Fruit fly (Drosophila melanogaster) whole organism, wandering third instar larva: ENCODE measurements around the gene COX4.

Source experiments
- CrebA ChIP-seq: fragments of 200-800 bp; sonication (Bioruptor generic); optimal IDR thresholded peaks from 2 replicates; lab custom pipeline; 2016; ENCODE audit warnings: missing biosample characterization, mild to moderate bottlenecking, missing genetic modification characterization, borderline replicate concordance
- Dif ChIP-seq: fragments of 200-275, 200-300 bp; sonication (Bioruptor generic); optimal IDR thresholded peaks from 2 replicates; lab custom pipeline; 2018; ENCODE audit warnings: missing biosample characterization, missing genetic modification characterization; ENCODE audit not compliant: partially characterized antibody
- Hr83 ChIP-seq: fragments of 200-300 bp; sonication (Bioruptor generic); optimal IDR thresholded peaks from 2 replicates; lab custom pipeline; 2016; ENCODE audit warnings: missing biosample characterization, mild to moderate bottlenecking, missing genetic modification characterization, moderate library complexity; ENCODE audit not compliant: poor library complexity, severe bottlenecking
- Myc ChIP-seq: fragments of >200 bp; optimal IDR thresholded peaks from 2 replicates; lab custom pipeline; 2017
- Vsx2 ChIP-seq: fragments of 200-300, 225-300 bp; sonication (Bioruptor generic); optimal IDR thresholded peaks from 2 replicates; lab custom pipeline; 2018; ENCODE audit warnings: missing biosample characterization, missing genetic modification characterization; ENCODE audit not compliant: partially characterized antibody
- dl ChIP-seq, 2 experiments: fragments of 175-275, 200-275 bp in 1 of 2; fragments of 200-275 bp in 1 of 2; sonication (Bioruptor generic); optimal IDR thresholded peaks; lab custom pipeline; 2018; ENCODE audit warnings: mild to moderate bottlenecking in 2 of 2, missing biosample characterization in 2 of 2, missing genetic modification characterization in 2 of 2, moderate library complexity in 2 of 2; ENCODE audit not compliant: partially characterized antibody in 2 of 2, insufficient read depth in 1 of 2
- dsf ChIP-seq: sonication (Bioruptor generic); optimal IDR thresholded peaks from 2 replicates; lab custom pipeline; 2016; ENCODE audit warnings: missing biosample characterization, missing genetic modification characterization, borderline replicate concordance
- foxo ChIP-seq, 2 experiments: fragments of 200-800 bp; sonication (Bioruptor generic); optimal IDR thresholded peaks; 2 replicates in 1 of 2; 3 replicates in 1 of 2; lab custom pipeline; 2016 to 2017; ENCODE audit warnings: missing biosample characterization in 2 of 2, missing genetic modification characterization in 2 of 2
- h ChIP-seq: fragments of 200-800 bp; sonication (Bioruptor generic); optimal IDR thresholded peaks from 3 replicates; lab custom pipeline; 2016; ENCODE audit warnings: missing biosample characterization, mild to moderate bottlenecking, missing genetic modification characterization
- lola ChIP-seq: fragments of >200 bp; optimal IDR thresholded peaks from 2 replicates; lab custom pipeline; 2017; ENCODE audit warnings: missing biosample characterization, missing genetic modification characterization
- pan ChIP-seq: fragments of >200 bp; optimal IDR thresholded peaks from 2 replicates; lab custom pipeline; 2017
- sv ChIP-seq: fragments of 200-800 bp; sonication (Bioruptor generic); optimal IDR thresholded peaks from 3 replicates; lab custom pipeline; 2016; ENCODE audit warnings: missing biosample characterization, missing genetic modification characterization
- tai ChIP-seq: sonication (Bioruptor generic); optimal IDR thresholded peaks from 2 replicates; lab custom pipeline; 2016; ENCODE audit warnings: missing biosample characterization, missing genetic modification characterization

dm6 chr2L:19963836-19964235 lies 5.3 kb downstream of the COX4 start, which contains the start of gene CG10680:
- TF ChIP-seq foxo (GFP tag; optimal IDR thresholded peaks at IDR 0.05; lab: Kevin White, UChicago) (no peak), pan (lab: Kevin White, UChicago) (no peak), CrebA (GFP tag; lab: Kevin White, UChicago) (no peak), sv (GFP tag; lab: Kevin White, UChicago) (no peak), h (GFP tag; lab: Kevin White, UChicago) (no peak), Hr83 (GFP tag; lab: Kevin White, UChicago) (no peak), tai (GFP tag; lab: Kevin White, UChicago) (no peak), Dif (GFP tag; lab: Kevin White, UChicago) (no peak), dl (GFP tag; optimal IDR thresholded peaks at IDR 0.05; lab: Kevin White, UChicago; ENCODE audit: insufficient read depth in 1 of 2, partially characterized antibody in 2 of 2) (no peak), lola (no peak), dsf (GFP tag; lab: Kevin White, UChicago) (no peak), Myc (lab: Kevin White, UChicago) (no peak), Vsx2 (no peak)
